Fruit fly (Drosophila melanogaster) whole organism, embryonic: ENCODE results near the gene Pvf3.

Source experiments
- Atf3 ChIP-seq: fragments of 200-800 bp; sonication (Bioruptor generic); optimal IDR thresholded peaks from 3 replicates; lab custom pipeline; 2016; ENCODE audit warnings: missing biosample characterization, missing genetic modification characterization
- BEAF-32 ChIP-seq: fragments of 200-800 bp; sonication (Bioruptor generic); optimal IDR thresholded peaks from 3 replicates; lab custom pipeline; 2017; ENCODE audit warnings: missing biosample characterization, missing genetic modification characterization, mild to moderate bottlenecking, moderate library complexity, missing genetic modification reagents
- CG10267 ChIP-seq: fragments of 200-800 bp; sonication (Bioruptor generic); optimal IDR thresholded peaks from 2 replicates; lab custom pipeline; 2018; ENCODE audit warnings: missing biosample characterization, mild to moderate bottlenecking, missing genetic modification characterization, moderate library complexity
- CG10431 ChIP-seq: fragments of 200-800 bp; sonication (Bioruptor generic); optimal IDR thresholded peaks from 3 replicates; lab custom pipeline; 2018; ENCODE audit warnings: missing biosample characterization, mild to moderate bottlenecking, missing genetic modification characterization
- CG11247 ChIP-seq: fragments of 200-800 bp; sonication (Bioruptor generic); IDR thresholded peaks from 2 replicates; pipeline ENCODE4 v1.3.6; 2022; ENCODE audit warnings: missing biosample characterization, missing genetic modification characterization
- CG11504 ChIP-seq: fragments of 200-800 bp; sonication (Bioruptor generic); optimal IDR thresholded peaks from 3 replicates; lab custom pipeline; 2019; ENCODE audit warnings: missing biosample characterization, mild to moderate bottlenecking, missing genetic modification characterization, moderate library complexity
- CG11696 ChIP-seq: fragments of 200-800 bp; sonication (Bioruptor generic); IDR thresholded peaks from 2 replicates; pipeline ENCODE4 v1.3.6; 2022; ENCODE audit warnings: missing biosample characterization, missing genetic modification characterization
- CG12391 ChIP-seq: fragments of 200-800 bp; sonication (Bioruptor generic); optimal IDR thresholded peaks from 3 replicates; lab custom pipeline; 2018; ENCODE audit warnings: missing biosample characterization, mild to moderate bottlenecking, missing genetic modification characterization, moderate library complexity
- CG13287 ChIP-seq: fragments of 200-800 bp; sonication (Bioruptor generic); IDR thresholded peaks from 2 replicates; pipeline ENCODE4 v1.3.6; 2022; ENCODE audit warnings: missing biosample characterization, missing genetic modification characterization; ENCODE audit not compliant: partially characterized antibody
- CG1603 ChIP-seq: fragments of 200-800 bp; sonication (Bioruptor generic); optimal IDR thresholded peaks from 2 replicates; lab custom pipeline; 2019; ENCODE audit warnings: missing biosample characterization, mild to moderate bottlenecking, missing genetic modification characterization, moderate library complexity
- CG17829 ChIP-seq: fragments of 200-800 bp; optimal IDR thresholded peaks from 2 replicates; lab custom pipeline; 2019; ENCODE audit warnings: missing biosample characterization, mild to moderate bottlenecking, missing genetic modification characterization, moderate library complexity
- CG2120 ChIP-seq: fragments of 200-800 bp; sonication (Bioruptor generic); optimal IDR thresholded peaks from 3 replicates; lab custom pipeline; 2016; ENCODE audit warnings: missing biosample characterization, missing genetic modification characterization
- CG2712 ChIP-seq: fragments of 200-800 bp; optimal IDR thresholded peaks from 3 replicates; lab custom pipeline; 2019; ENCODE audit warnings: missing biosample characterization, mild to moderate bottlenecking, missing genetic modification characterization, moderate library complexity
- CG3726 ChIP-seq: fragments of 200-800 bp; sonication (Bioruptor generic); IDR thresholded peaks from 3 replicates; pipeline ENCODE4, ENCODE4 v1.3.6; 2022; ENCODE audit warnings: missing biosample characterization, missing genetic modification characterization
- CG4617 ChIP-seq: fragments of 200-800 bp; sonication (Bioruptor generic); optimal IDR thresholded peaks from 3 replicates; lab custom pipeline; 2016; ENCODE audit warnings: missing biosample characterization, missing genetic modification characterization, borderline replicate concordance
- CG5953 ChIP-seq: fragments of 200-800 bp; sonication (Bioruptor generic); IDR thresholded peaks from 2 replicates; pipeline ENCODE4 v1.3.6; 2022; ENCODE audit warnings: missing biosample characterization, missing genetic modification characterization
- CG6765 ChIP-seq: fragments of 200-800 bp; sonication (Bioruptor generic); optimal IDR thresholded peaks from 3 replicates; lab custom pipeline; 2017; ENCODE audit warnings: missing biosample characterization, mild to moderate bottlenecking, missing genetic modification characterization
- CG7745 ChIP-seq: fragments of 200-800 bp; sonication (Bioruptor generic); optimal IDR thresholded peaks from 2 replicates; lab custom pipeline; 2018; ENCODE audit warnings: missing biosample characterization, mild to moderate bottlenecking, missing genetic modification characterization, moderate library complexity
- CG7839 ChIP-seq: fragments of 200-800 bp; sonication (Bioruptor generic); optimal IDR thresholded peaks from 3 replicates; lab custom pipeline; 2018; ENCODE audit warnings: missing biosample characterization, mild to moderate bottlenecking, missing genetic modification characterization, moderate library complexity
- CG9727 ChIP-seq: fragments of 200-800 bp; sonication (Bioruptor generic); optimal IDR thresholded peaks from 3 replicates; lab custom pipeline; 2017; ENCODE audit warnings: missing biosample characterization, mild to moderate bottlenecking, missing genetic modification characterization
- E2f2 ChIP-seq: fragments of 200-800 bp; sonication (Bioruptor generic); IDR thresholded peaks from 2 replicates; pipeline ENCODE4 v1.3.6; 2022; ENCODE audit warnings: missing biosample characterization, missing genetic modification characterization
- Elba2 ChIP-seq: fragments of 200-800 bp; sonication (Bioruptor generic); optimal IDR thresholded peaks from 3 replicates; lab custom pipeline; 2016; ENCODE audit warnings: missing biosample characterization, missing genetic modification characterization
- GATAe ChIP-seq: fragments of 200-800 bp; sonication (Bioruptor generic); conservative IDR thresholded peaks from 2 replicates; pipeline ENCODE4 v1.3.6; 2022; ENCODE audit warnings: missing biosample characterization, missing genetic modification characterization
- Hmx ChIP-seq: fragments of 200-800 bp; sonication (Bioruptor generic); optimal IDR thresholded peaks from 2 replicates; lab custom pipeline; 2016; ENCODE audit warnings: missing biosample characterization, missing genetic modification characterization
- MBD-R2 ChIP-seq: fragments of 200-800 bp; sonication (Bioruptor generic); IDR thresholded peaks from 2 replicates; pipeline ENCODE4 v1.3.6; 2022; ENCODE audit warnings: missing biosample characterization, missing genetic modification characterization
- MESR4 ChIP-seq: fragments of 200-800 bp; sonication (Bioruptor generic); optimal IDR thresholded peaks from 2 replicates; lab custom pipeline; 2018; ENCODE audit warnings: missing biosample characterization, mild to moderate bottlenecking, missing genetic modification characterization, moderate library complexity
- Myb ChIP-seq: fragments of 200-800 bp; sonication (Bioruptor generic); optimal IDR thresholded peaks from 2 replicates; lab custom pipeline; 2016; ENCODE audit warnings: missing biosample characterization, missing genetic modification characterization
- Sry-β ChIP-seq: fragments of 200-800 bp; sonication (Bioruptor generic); optimal IDR thresholded peaks from 2 replicates; lab custom pipeline; 2018; ENCODE audit warnings: missing biosample characterization, mild to moderate bottlenecking, missing genetic modification characterization, moderate library complexity
- ab ChIP-seq: fragments of 200-800 bp; sonication (Bioruptor generic); optimal IDR thresholded peaks from 2 replicates; lab custom pipeline; 2016; ENCODE audit warnings: missing biosample characterization, missing genetic modification characterization
- al ChIP-seq: fragments of 200-800 bp; sonication (Bioruptor generic); IDR thresholded peaks from 2 replicates; pipeline ENCODE4 v1.3.6; 2022; ENCODE audit warnings: missing biosample characterization, missing genetic modification characterization
- ap ChIP-seq: fragments of 200-800 bp; sonication (Bioruptor generic); IDR thresholded peaks from 2 replicates; pipeline ENCODE4 v1.3.6; 2022; ENCODE audit warnings: missing biosample characterization, missing genetic modification characterization
- bowl ChIP-seq: fragments of 200-800 bp; sonication (Bioruptor generic); IDR thresholded peaks from 2 replicates; pipeline ENCODE4 v1.3.6; 2022; ENCODE audit warnings: missing biosample characterization, missing genetic modification characterization
- chm ChIP-seq: fragments of 200-800 bp; sonication (Bioruptor generic); IDR thresholded peaks from 2 replicates; pipeline ENCODE4 v1.3.6; 2022; ENCODE audit warnings: missing biosample characterization, missing genetic modification characterization
- crol ChIP-seq: fragments of 200-800 bp; sonication (Bioruptor generic); IDR thresholded peaks from 2 replicates; pipeline ENCODE4 v1.3.6; 2022; ENCODE audit warnings: missing biosample characterization, missing genetic modification characterization
- exex ChIP-seq: fragments of 200-800 bp; sonication (Bioruptor generic); optimal IDR thresholded peaks from 4 replicates; lab custom pipeline; 2018; ENCODE audit warnings: missing biosample characterization, mild to moderate bottlenecking, missing genetic modification characterization, moderate library complexity
- fd3F ChIP-seq: fragments of 200-800 bp; sonication (Bioruptor generic); optimal IDR thresholded peaks from 2 replicates; lab custom pipeline; 2018; ENCODE audit warnings: missing biosample characterization, mild to moderate bottlenecking, missing genetic modification characterization, moderate library complexity
- fd96Cb ChIP-seq: fragments of 200-800 bp; sonication (Bioruptor generic); optimal IDR thresholded peaks from 2 replicates; lab custom pipeline; 2018; ENCODE audit warnings: missing biosample characterization, mild to moderate bottlenecking, missing genetic modification characterization, moderate library complexity
- grau ChIP-seq: fragments of 200-800 bp; optimal IDR thresholded peaks from 3 replicates; lab custom pipeline; 2019; ENCODE audit warnings: missing biosample characterization, mild to moderate bottlenecking, missing genetic modification characterization, moderate library complexity
- kah ChIP-seq: fragments of 200-800 bp; sonication (Bioruptor generic); optimal IDR thresholded peaks from 2 replicates; lab custom pipeline; 2018; ENCODE audit warnings: missing biosample characterization, mild to moderate bottlenecking, missing genetic modification characterization
- nmo ChIP-seq: fragments of 200-800 bp; sonication (Bioruptor generic); optimal IDR thresholded peaks from 2 replicates; lab custom pipeline; 2018; ENCODE audit warnings: missing biosample characterization, mild to moderate bottlenecking, missing genetic modification characterization, moderate library complexity
- oc ChIP-seq: fragments of 200-800 bp; sonication (Bioruptor generic); optimal IDR thresholded peaks from 2 replicates; lab custom pipeline; 2018; ENCODE audit warnings: missing biosample characterization, mild to moderate bottlenecking, missing genetic modification characterization, moderate library complexity
- odd ChIP-seq: fragments of 200-800 bp; sonication (Bioruptor generic); optimal IDR thresholded peaks from 2 replicates; lab custom pipeline; 2017; ENCODE audit warnings: missing biosample characterization, mild to moderate bottlenecking, missing genetic modification characterization
- peb ChIP-seq: fragments of 200-800 bp; sonication (Bioruptor generic); IDR thresholded peaks from 2 replicates; pipeline ENCODE4 v1.3.6; 2022; ENCODE audit warnings: missing biosample characterization, missing genetic modification characterization
- ranshi ChIP-seq: fragments of 200-800 bp; sonication (Bioruptor generic); IDR thresholded peaks from 2 replicates; pipeline ENCODE4 v1.3.6; 2022; ENCODE audit warnings: missing biosample characterization, missing genetic modification characterization
- row ChIP-seq: fragments of 200-800 bp; sonication (Bioruptor generic); IDR thresholded peaks from 3 replicates; pipeline ENCODE4 v1.3.6; 2022; ENCODE audit warnings: missing biosample characterization, missing genetic modification characterization
- vnd ChIP-seq: fragments of 200-800 bp; sonication (Bioruptor generic); IDR thresholded peaks from 3 replicates; pipeline ENCODE4 v1.3.6; 2022; ENCODE audit warnings: missing biosample characterization, missing genetic modification characterization; ENCODE audit not compliant: partially characterized antibody

Pvf3 gene

DNA sequence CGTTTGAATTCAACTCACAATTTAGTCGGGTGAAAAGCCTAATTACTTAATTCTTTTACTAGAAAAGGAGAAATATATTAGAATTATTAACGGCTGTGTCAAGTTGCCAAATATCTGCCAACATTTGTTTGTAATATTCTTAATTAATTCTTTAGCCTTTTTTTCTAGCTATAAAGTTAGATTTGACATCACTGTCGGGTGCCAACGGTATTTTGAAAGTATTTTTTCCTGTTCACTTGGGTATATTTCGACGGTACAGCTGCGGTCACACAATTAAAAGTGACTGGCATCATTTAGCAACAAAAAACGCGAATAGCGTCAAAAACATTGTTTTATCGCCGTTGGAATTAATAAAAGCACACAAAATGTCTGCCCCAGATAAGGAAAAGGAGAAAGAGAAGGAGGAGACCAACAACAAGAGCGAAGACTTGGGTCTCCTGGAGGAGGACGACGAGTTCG lies 93.7 kb downstream of the Pvf3 start, which contains the start of gene Sem1 (continued):
- no peak for TF ChIP-seq CG10431 (GFP tag; lab: Kevin White, UChicago)
- peak; percentile 65 for TF ChIP-seq CG11504 (tag; lab: Kevin White, UChicago)
- TF ChIP-seq CG2120 (GFP tag; lab: Kevin White, UChicago) = peak; percentile 22
- peak; percentile 11 for TF ChIP-seq CG10267
- TF ChIP-seq nmo (GFP tag; lab: Kevin White, UChicago) = peak; percentile 16
- no peak for TF ChIP-seq CG5953 (GFP tag; lab: Robert Waterston, UW)
- TF ChIP-seq CG6765 (GFP tag; lab: Kevin White, UChicago) = no peak
- TF ChIP-seq CG1603 (tag; lab: Kevin White, UChicago) = peak; percentile 24
- peak; percentile 29 for TF ChIP-seq CG4617 (GFP tag; lab: Kevin White, UChicago)
- peak; percentile 42 for TF ChIP-seq Myb (GFP tag; lab: Kevin White, UChicago)
- TF ChIP-seq CG17829 (tag; lab: Kevin White, UChicago) = peak; percentile 8
- TF ChIP-seq MBD-R2 (GFP tag; lab: Robert Waterston, UW) = peak; percentile 39; the same call in 1 of the 2 replicates
- peak; percentile 91 for TF ChIP-seq Sry-β
- peak; percentile 75 for TF ChIP-seq row (GFP tag; lab: Robert Waterston, UW)
- peak; percentile 16 for TF ChIP-seq CG13287 (GFP tag; lab: Robert Waterston, UW)
- TF ChIP-seq E2f2 (GFP tag; lab: Robert Waterston, UW) = peak; percentile 36; the same call in 1 of the 2 replicates
- peak; percentile 52 for TF ChIP-seq MESR4 (GFP tag; lab: Kevin White, UChicago)
- no peak for TF ChIP-seq chm (GFP tag; lab: Robert Waterston, UW)
- TF ChIP-seq CG7839 (tag; lab: Kevin White, UChicago) = no peak
- no peak for TF ChIP-seq ab (GFP tag; lab: Kevin White, UChicago)
- TF ChIP-seq CG2712 = peak; percentile 17
- TF ChIP-seq CG12391 (tag; lab: Kevin White, UChicago) = peak; percentile 13
- TF ChIP-seq BEAF-32 (GFP tag; lab: Kevin White, UChicago) = peak; percentile 7

dm6 chr2L:7060751-7061150 lies 96.7 kb downstream of the Pvf3 start, which contains the start of gene Mst27D:
TSS of gene Mst27D (minus strand) at chr2L:7060851.
- TF ChIP-seq CG9727 (GFP tag; lab: Kevin White, UChicago) (no peak), vnd (GFP tag; lab: Robert Waterston, UW) (no peak)

dm6 chr2L:7056189-7056926 lies 101.1 kb downstream of the Pvf3 start, which contains the start of gene Mnn1:
TSS of gene Mnn1 (plus strand) at chr2L:7056301.
- TF ChIP-seq ranshi (no peak; the same call in 1 of the 2 replicates), grau (tag; lab: Kevin White, UChicago) (no peak), GATAe (no peak), bowl (GFP tag; lab: Robert Waterston, UW) (no peak), crol (GFP tag; lab: Robert Waterston, UW) (no peak; the same call in 1 of the 2 replicates), Hmx (no peak), fd96Cb (tag; lab: Kevin White, UChicago) (no peak), CG2712 (peak; percentile 47), CG11696 (GFP tag; lab: Robert Waterston, UW) (no peak), E2f2 (GFP tag; lab: Robert Waterston, UW) (peak; percentile 98), exex (no peak), Elba2 (GFP tag; lab: Kevin White, UChicago) (peak; percentile 96), Atf3 (GFP tag; lab: Kevin White, UChicago) (peak; percentile 58), odd (GFP tag; lab: Kevin White, UChicago) (no peak), fd3F (GFP tag; lab: Kevin White, UChicago) (no peak), al (GFP tag; lab: Robert Waterston, UW) (no peak), ap (no peak), peb (GFP tag; lab: Robert Waterston, UW) (no peak), oc (tag; lab: Kevin White, UChicago) (no peak), CG7745 (tag; lab: Kevin White, UChicago) (no peak), CG3726 (no peak), kah (GFP tag; lab: Kevin White, UChicago) (peak; percentile 20), CG11247 (GFP tag; lab: Robert Waterston, UW) (0 out of 2 replicates have a peak, but pooled peaks have one; percentile 5)
